Worm (Caenorhabditis elegans): ENCODE measurements around the gene fbxa-64.

DNA sequence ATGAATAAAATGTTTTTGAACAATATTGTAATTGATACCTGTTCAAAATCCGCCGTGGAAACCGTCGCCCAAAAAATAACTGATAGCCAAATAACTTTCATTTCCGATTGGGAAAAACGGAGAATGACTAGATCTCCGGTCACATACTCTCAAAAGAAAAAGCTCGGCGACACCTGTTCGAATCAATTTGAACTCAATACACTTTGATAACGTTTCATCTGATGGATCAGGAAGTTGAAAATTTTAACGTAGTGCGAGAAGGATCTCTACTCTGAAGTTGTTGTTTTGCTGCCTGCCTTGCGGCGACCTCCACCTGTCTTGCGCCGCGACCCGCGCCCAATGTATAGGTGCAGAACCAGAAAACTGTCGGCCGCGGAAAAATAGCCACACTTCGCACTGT, 4.8 kb downstream of the fbxa-64 start, which contains the start of gene T28A11.20:
- TF ChIP-seq mab-5 (tag; optimal IDR thresholded peaks at IDR 0.05) (no peak), nhr-28 (tag; optimal IDR thresholded peaks at IDR 0.05) (no peak), flh-1 (GFP tag; optimal IDR thresholded peaks at IDR 0.05) (no peak), blmp-1 (tag; optimal IDR thresholded peaks at IDR 0.05) (no peak), nhr-237 (tag; optimal IDR thresholded peaks at IDR 0.05) (no peak), tbx-8 (GFP tag; optimal IDR thresholded peaks at IDR 0.05) (no peak), lin-32 (GFP tag; optimal IDR thresholded peaks at IDR 0.05) (no peak), nhr-12 (tag; optimal IDR thresholded peaks at IDR 0.05) (no peak), pha-4 (tag; optimal IDR thresholded peaks at IDR 0.05) (no peak), snpc-4 (tag; optimal IDR thresholded peaks at IDR 0.05) (no peak), ceh-83 (GFP tag; optimal IDR thresholded peaks at IDR 0.05) (no peak), hlh-1 (tag; optimal IDR thresholded peaks at IDR 0.05) (no peak), bed-3 (GFP tag; optimal IDR thresholded peaks at IDR 0.05) (no peak), ztf-11 (tag; optimal IDR thresholded peaks at IDR 0.05) (no peak)

Data from whole organism, mixed stage, embryonic.